Worm (Caenorhabditis elegans) whole organism, L4 larva: ENCODE measurements around the gene C01G12.16.

Experiments
- ama-1 ChIP-seq: fragments of 150-350 bp; optimal IDR thresholded peaks from 2 replicates; lab custom pipeline; 2014; ENCODE audit warnings: inconsistent platforms, mixed read lengths
- dmd-8 ChIP-seq: fragments of 200-800 bp; sonication (Bioruptor generic); IDR thresholded peaks from 2 replicates; pipeline ENCODE4 v1.3.6; 2022; ENCODE audit warnings: missing genetic modification characterization, missing compliant biosample characterization
- set-16 ChIP-seq: fragments of 200-800 bp; sonication (Bioruptor generic); IDR thresholded peaks from 2 replicates; pipeline ENCODE4 v1.3.6; 2022; ENCODE audit warnings: missing genetic modification reagents, missing genetic modification characterization, missing compliant biosample characterization
- skn-1 ChIP-seq: fragments of 150-350 bp; optimal IDR thresholded peaks from 2 replicates; lab custom pipeline; 2014; ENCODE audit warnings: missing biosample characterization, missing genetic modification characterization
- tra-1 ChIP-seq: fragments of 200-800 bp; sonication (Bioruptor generic); IDR thresholded peaks from 2 replicates; pipeline ENCODE4 v1.3.6; 2022; ENCODE audit warnings: missing genetic modification reagents, missing genetic modification characterization, missing compliant biosample characterization
- unc-62 ChIP-seq, 3 experiments: fragments of 150-350 bp in 1 of 3; sonication (generic microtip); optimal IDR thresholded peaks in 2 of 3; peaks in 1 of 3; 1 replicate in 1 of 3; 2 replicates in 2 of 3; lab custom pipeline; 2014 to 2017; ENCODE audit warnings: missing biosample characterization in 3 of 3, missing genetic modification characterization in 3 of 3, missing genetic modification reagents in 3 of 3, missing genotype in 1 of 3

DNA sequence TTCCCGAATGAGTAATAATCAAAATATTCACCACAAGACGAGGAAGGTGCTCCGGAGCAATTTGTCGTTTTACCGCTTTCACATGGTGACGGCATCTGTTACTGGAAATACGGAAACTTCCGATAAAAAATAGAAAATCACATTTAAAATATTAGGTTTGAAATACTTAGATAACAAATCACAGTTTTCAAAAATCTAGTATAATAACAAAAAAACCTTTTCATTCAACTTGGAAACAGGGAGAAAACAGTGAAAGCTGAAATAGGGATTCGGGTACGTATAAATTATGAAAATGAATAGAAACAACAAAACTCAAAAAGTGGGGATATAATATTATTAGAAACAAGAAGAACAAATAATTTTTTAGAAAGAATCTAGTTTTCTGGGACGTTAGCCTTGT is 20.3 kb downstream of the C01G12.16 start, which contains the start of gene C16C10.1:
- TF ChIP-seq set-16 (GFP tag; lab: Robert Waterston, UW): no peak
- TF ChIP-seq dmd-8 (GFP tag; lab: Robert Waterston, UW): no peak
- TF ChIP-seq unc-62 (GFP tag; optimal IDR thresholded peaks at IDR 0.05 in 1 of 2; lab: Kevin White, UChicago): no peak
- TF ChIP-seq unc-62 (tag; optimal IDR thresholded peaks at IDR 0.05; lab: Kevin White, UChicago): no peak
- TF ChIP-seq ama-1 (lab: Kevin White, UChicago): no peak
- TF ChIP-seq tra-1 (GFP tag; lab: Robert Waterston, UW): no peak
- TF ChIP-seq skn-1 (tag; lab: Kevin White, UChicago): no peak
